Worm (Caenorhabditis elegans): ENCODE measurements around the gene K02E11.6.
"Not testable (repeated sequence)": the region's sequence is repeated elsewhere in the genome, so short reads cannot be mapped to it uniquely, and the experiment has no call there.

K02E11.6 gene

DNA sequence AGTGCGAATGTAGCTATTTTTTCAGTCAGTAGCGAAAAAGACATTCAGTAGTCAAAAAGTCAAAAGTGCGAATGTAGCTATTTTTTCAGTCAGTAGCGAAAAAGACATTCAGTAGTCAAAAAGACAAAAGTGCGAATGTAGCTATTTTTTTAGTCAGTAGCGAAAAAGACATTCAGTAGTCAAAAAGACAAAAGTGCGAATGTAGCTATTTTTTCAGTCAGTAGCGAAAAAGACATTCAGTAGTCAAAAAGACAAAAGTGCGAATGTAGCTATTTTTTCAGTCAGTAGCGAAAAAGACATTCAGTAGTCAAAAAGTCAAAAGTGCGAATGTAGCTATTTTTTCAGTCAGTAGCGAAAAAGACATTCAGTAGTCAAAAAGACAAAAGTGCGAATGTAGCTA is 43.4 kb upstream of the K02E11.6 start, which contains the start of gene T16A9.3:
T16A9.3 (plus strand) TSS at position 301 of the 400 bp plus-strand sequence.
- TF ChIP-seq elt-3, lin-39, unc-39 (tag; optimal IDR thresholded peaks at IDR 0.05): not testable (repeated sequence)

DNA sequence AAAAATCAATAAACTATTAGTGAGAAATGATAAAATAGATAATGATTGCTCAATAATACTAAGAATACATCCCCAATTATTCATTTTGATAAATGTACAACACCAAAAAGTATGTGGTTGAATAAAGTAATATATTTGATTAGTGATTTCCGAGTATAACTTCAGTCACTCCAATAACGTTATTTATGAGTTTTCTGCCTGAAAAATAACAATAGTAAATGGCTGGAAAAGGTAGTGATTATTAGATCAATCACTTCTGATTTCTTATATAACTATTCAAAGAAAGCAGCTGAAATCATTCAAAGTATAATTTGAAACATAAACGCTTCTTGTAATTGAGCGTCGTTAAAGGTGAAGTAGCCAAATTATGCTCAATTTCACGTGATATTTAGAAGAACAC is 37.9 kb upstream of the K02E11.6 start, which contains the start of gene str-230:
str-230 (minus strand) TSS at position 101 of the 400 bp plus-strand sequence.
- no peak for TF ChIP-seq pha-4 (tag; optimal IDR thresholded peaks at IDR 0.05)
- no peak for TF ChIP-seq nhr-23 (tag; optimal IDR thresholded peaks at IDR 0.05)
- no peak for TF ChIP-seq nhr-237 (tag; optimal IDR thresholded peaks at IDR 0.05)
- TF ChIP-seq nhr-43 (tag; optimal IDR thresholded peaks at IDR 0.05; ENCODE audit: poor library complexity, severe bottlenecking), result no peak
- TF ChIP-seq ztf-4 (tag; optimal IDR thresholded peaks at IDR 0.05), result no peak
- TF ChIP-seq elt-3 (tag; optimal IDR thresholded peaks at IDR 0.05), result no peak
- no peak for TF ChIP-seq eor-1 (tag; optimal IDR thresholded peaks at IDR 0.05)
- no peak for TF ChIP-seq lin-39 (tag; optimal IDR thresholded peaks at IDR 0.05)

ce11 chrV:14212813-14213212 is 35.8 kb upstream of the K02E11.6 start:
- TF ChIP-seq tbx-2 (tag; optimal IDR thresholded peaks at IDR 0.05), result no peak
- TF ChIP-seq sea-2 (GFP tag; optimal IDR thresholded peaks at IDR 0.05), result no peak
- no peak for TF ChIP-seq ZK546.5 (tag; optimal IDR thresholded peaks at IDR 0.05)
- TF ChIP-seq mdl-1 (tag; optimal IDR thresholded peaks at IDR 0.05), result no peak
- peak; percentile 11 for TF ChIP-seq nhr-25 (tag; optimal IDR thresholded peaks at IDR 0.05)
- TF ChIP-seq nhr-43 (tag; optimal IDR thresholded peaks at IDR 0.05; ENCODE audit: poor library complexity, severe bottlenecking), result peak; percentile 15
- TF ChIP-seq pqm-1 (tag; optimal IDR thresholded peaks at IDR 0.05), result peak; percentile 77
- TF ChIP-seq nhr-12 (tag; optimal IDR thresholded peaks at IDR 0.05), result no peak
- no peak for TF ChIP-seq nhr-67 (tag; optimal IDR thresholded peaks at IDR 0.05)
- no peak for TF ChIP-seq R02D3.7 (tag; optimal IDR thresholded peaks at IDR 0.05)
- peak; percentile 88 for TF ChIP-seq elt-2 (tag; optimal IDR thresholded peaks at IDR 0.05)
- TF ChIP-seq elt-3 (tag; optimal IDR thresholded peaks at IDR 0.05), result peak in 1 of 3 experiments; percentile 17
- TF ChIP-seq elt-1 (tag; optimal IDR thresholded peaks at IDR 0.05), result no peak
- TF ChIP-seq nhr-11 (tag; optimal IDR thresholded peaks at IDR 0.05), result no peak
- TF ChIP-seq fos-1 (tag; optimal IDR thresholded peaks at IDR 0.05), result no peak
- TF ChIP-seq jun-1 (tag; optimal IDR thresholded peaks at IDR 0.05), result peak; percentile 52
- TF ChIP-seq aly-2 (tag; optimal IDR thresholded peaks at IDR 0.05), result no peak
- TF ChIP-seq ztf-4 (tag; optimal IDR thresholded peaks at IDR 0.05), result no peak
- no peak for TF ChIP-seq pha-4 (tag; optimal IDR thresholded peaks at IDR 0.05)
- no peak for TF ChIP-seq ztf-11 (tag; optimal IDR thresholded peaks at IDR 0.05)

- TF ChIP-seq ceh-16 (tag; optimal IDR thresholded peaks at IDR 0.05) (no peak), skn-1 (tag; optimal IDR thresholded peaks at IDR 0.05) (no peak), lin-39 (tag; optimal IDR thresholded peaks at IDR 0.05) (no peak), mdl-1 (tag; optimal IDR thresholded peaks at IDR 0.05) (no peak), ztf-11 (tag; optimal IDR thresholded peaks at IDR 0.05) (no peak), nhr-77 (tag; optimal IDR thresholded peaks at IDR 0.05) (no peak), hmg-11 (tag; optimal IDR thresholded peaks at IDR 0.05) (no peak), mml-1 (tag; optimal IDR thresholded peaks at IDR 0.05) (no peak), fkh-2 (tag; optimal IDR thresholded peaks at IDR 0.05) (no peak), nhr-67 (tag; optimal IDR thresholded peaks at IDR 0.05) (no peak), nhr-76 (tag; optimal IDR thresholded peaks at IDR 0.05) (no peak), elt-1 (tag; optimal IDR thresholded peaks at IDR 0.05) (no peak), aly-2 (tag; optimal IDR thresholded peaks at IDR 0.05) (no peak), snpc-4 (tag; optimal IDR thresholded peaks at IDR 0.05) (no peak), nhr-12 (tag; optimal IDR thresholded peaks at IDR 0.05) (no peak)
Measured at ce11 chrV:14215106-14215505, 33.5 kb upstream of the K02E11.6 start, which contains the start of gene T16A9.5. TSS of gene T16A9.5 (minus strand) at chrV:14215206.

- no peak for TF ChIP-seq aly-2 (tag; optimal IDR thresholded peaks at IDR 0.05)
Measured at ce11 chrV:14223141-14223540, 25.5 kb upstream of the K02E11.6 start.

- TF ChIP-seq egl-27 (tag; optimal IDR thresholded peaks at IDR 0.05) (no peak), lsy-12 (tag; optimal IDR thresholded peaks at IDR 0.05) (no peak), nhr-25 (tag; optimal IDR thresholded peaks at IDR 0.05) (no peak), nhr-11 (tag; optimal IDR thresholded peaks at IDR 0.05) (no peak), snpc-4 (tag; optimal IDR thresholded peaks at IDR 0.05) (no peak), daf-12 (tag; optimal IDR thresholded peaks at IDR 0.05) (no peak), ceh-28 (tag; optimal IDR thresholded peaks at IDR 0.05) (no peak)
Measured at ce11 chrV:14226373-14226772, 22.2 kb upstream of the K02E11.6 start, which contains the start of gene nep-21. TSS of gene nep-21 (minus strand) at chrV:14226473.
